Worm (Caenorhabditis elegans) whole organism, young adult: Measurements from ENCODE around the gene rgef-1.

Experiments used
- F39B2.1 ChIP-seq: fragments of 200-800 bp; sonication (Bioruptor generic); IDR thresholded peaks from 2 replicates; pipeline ENCODE4 v1.3.6; 2022; ENCODE audit warnings: missing genetic modification reagents, missing genetic modification characterization, missing compliant biosample characterization
- F49E8.2 ChIP-seq: sonication (generic microtip); optimal IDR thresholded peaks from 3 replicates; lab custom pipeline; 2017; ENCODE audit warnings: missing genetic modification characterization, mild to moderate bottlenecking, missing compliant biosample characterization, antibody characterized with exemption, moderate library complexity; ENCODE audit not compliant: insufficient read depth
- Y53G8AR.9 ChIP-seq: fragments of 200-800 bp; sonication (Bioruptor generic); conservative IDR thresholded peaks from 2 replicates; pipeline ENCODE4 v1.3.6; 2022; ENCODE audit warnings: missing genetic modification reagents, missing genetic modification characterization, missing compliant biosample characterization
- cebp-1 ChIP-seq, 2 experiments: fragments of 200-800 bp in 1 of 2; sonication (Bioruptor generic) in 1 of 2; sonication (generic microtip) in 1 of 2; IDR thresholded peaks in 1 of 2; optimal IDR thresholded peaks in 1 of 2; 2 replicates each; pipeline versions ENCODE4 v1.3.6 to Lab custom; 2017 to 2022; ENCODE audit warnings: missing compliant biosample characterization in 2 of 2, missing genetic modification characterization in 2 of 2, mild to moderate bottlenecking in 1 of 2, missing genetic modification reagents in 1 of 2, moderate library complexity in 1 of 2
- dpl-1 ChIP-seq: fragments of 150-350 bp; optimal IDR thresholded peaks from 2 replicates; lab custom pipeline; 2014; ENCODE audit warnings: missing biosample characterization, missing genetic modification reagents, missing genetic modification characterization
- fkh-3 ChIP-seq: sonication (generic microtip); optimal IDR thresholded peaks from 2 replicates; lab custom pipeline; 2016; ENCODE audit warnings: mild to moderate bottlenecking, missing genetic modification characterization, missing compliant biosample characterization
- lin-35 ChIP-seq, 3 experiments: fragments of 150-350 bp in 2 of 3; sonication (generic microtip) in 1 of 3; optimal IDR thresholded peaks; 2 replicates each; lab custom pipeline; 2014 to 2018; ENCODE audit warnings: missing biosample characterization in 3 of 3, missing genetic modification characterization in 3 of 3, missing genetic modification reagents in 3 of 3
- mcd-1 ChIP-seq: fragments of 200-800 bp; sonication (Bioruptor generic); IDR thresholded peaks from 2 replicates; pipeline ENCODE4 v1.3.6; 2022; ENCODE audit warnings: missing genetic modification reagents, missing genetic modification characterization, missing compliant biosample characterization
- sea-2 ChIP-seq: fragments of 200-800 bp; sonication (Bioruptor generic); IDR thresholded peaks from 2 replicates; pipeline ENCODE4 v1.3.6; 2022; ENCODE audit warnings: missing genetic modification characterization, missing compliant biosample characterization
- somi-1 ChIP-seq: fragments of 200-800 bp; sonication (Bioruptor generic); optimal IDR thresholded peaks from 2 replicates; lab custom pipeline; 2018; ENCODE audit warnings: mild to moderate bottlenecking, missing genetic modification characterization, missing compliant biosample characterization
- unc-130 ChIP-seq: sonication (generic microtip); optimal IDR thresholded peaks from 2 replicates; lab custom pipeline; 2016; ENCODE audit warnings: missing genetic modification reagents, missing genetic modification characterization, missing compliant biosample characterization

DNA sequence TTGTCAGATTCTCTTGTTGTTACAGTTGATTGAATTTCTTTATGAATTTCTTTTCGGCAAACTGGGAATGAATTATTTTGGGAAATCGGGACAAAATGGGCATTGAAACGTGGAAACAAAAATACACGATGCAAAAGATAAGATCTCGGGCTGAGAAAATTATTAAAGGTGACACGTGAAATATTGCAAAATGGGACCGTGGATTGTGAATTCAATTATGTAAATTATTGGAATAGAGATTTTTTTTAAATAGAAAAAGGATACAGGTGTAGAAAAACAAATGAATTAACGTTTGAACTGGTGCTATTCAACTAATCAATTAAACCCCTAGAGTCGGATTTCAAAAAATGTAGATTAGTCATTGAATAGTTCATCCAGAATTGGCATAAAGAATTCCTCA lies 7.2 kb upstream of the rgef-1 start, which contains the start of gene F25B3.4:
- no peak for TF ChIP-seq F49E8.2 (tag; lab: Kevin White, UChicago)
- TF ChIP-seq sea-2 (GFP tag; lab: Robert Waterston, UW): no peak
- TF ChIP-seq F39B2.1 (GFP tag; lab: Robert Waterston, UW): no peak
- no peak for TF ChIP-seq cebp-1 (GFP tag; IDR thresholded peaks at IDR 0.05; lab: Robert Waterston, UW)
- TF ChIP-seq cebp-1 (tag; optimal IDR thresholded peaks at IDR 0.05; lab: Kevin White, UChicago): no peak
- no peak for TF ChIP-seq unc-130 (GFP tag; lab: Kevin White, UChicago)
- TF ChIP-seq lin-35 (GFP tag; optimal IDR thresholded peaks at IDR 0.05; lab: Kevin White, UChicago): no peak
- TF ChIP-seq Y53G8AR.9 (GFP tag; lab: Robert Waterston, UW): no peak
- TF ChIP-seq somi-1 (GFP tag; lab: Kevin White, UChicago): no peak
- TF ChIP-seq fkh-3: no peak
- TF ChIP-seq mcd-1: no peak
- no peak for TF ChIP-seq dpl-1 (GFP tag; lab: Kevin White, UChicago)
